Fruit fly (Drosophila melanogaster) whole organism, wandering third instar larva: Measurements from ENCODE around the gene Pka-C3.

Experiments used
- Abd-B ChIP-seq: fragments of >200 bp; optimal IDR thresholded peaks from 2 replicates; lab custom pipeline; 2017; ENCODE audit warnings: missing biosample characterization, missing genetic modification characterization
- CG32264 ChIP-seq: fragments of 200-800 bp; sonication (Bioruptor generic); optimal IDR thresholded peaks from 2 replicates; lab custom pipeline; 2016; ENCODE audit warnings: missing biosample characterization, missing genetic modification characterization
- HLH106 ChIP-seq: fragments of 200-800 bp; optimal IDR thresholded peaks from 3 replicates; lab custom pipeline; 2019; ENCODE audit warnings: missing biosample characterization, mild to moderate bottlenecking, missing genetic modification characterization, moderate library complexity
- Jra ChIP-seq: sonication (Bioruptor generic); optimal IDR thresholded peaks from 2 replicates; lab custom pipeline; 2016; ENCODE audit warnings: missing biosample characterization, missing genetic modification characterization
- Mio ChIP-seq: sonication (Bioruptor generic); optimal IDR thresholded peaks from 2 replicates; lab custom pipeline; 2016; ENCODE audit warnings: missing biosample characterization, missing genetic modification characterization
- Myc ChIP-seq: fragments of >200 bp; optimal IDR thresholded peaks from 2 replicates; lab custom pipeline; 2017
- br ChIP-seq: fragments of 200-800 bp; sonication (Bioruptor generic); optimal IDR thresholded peaks from 2 replicates; lab custom pipeline; 2016; ENCODE audit warnings: missing biosample characterization, missing genetic modification characterization
- dl ChIP-seq, 2 experiments: fragments of 175-275, 200-275 bp in 1 of 2; fragments of 200-275 bp in 1 of 2; sonication (Bioruptor generic); optimal IDR thresholded peaks; lab custom pipeline; 2018; ENCODE audit warnings: mild to moderate bottlenecking in 2 of 2, missing biosample characterization in 2 of 2, missing genetic modification characterization in 2 of 2, moderate library complexity in 2 of 2; ENCODE audit not compliant: partially characterized antibody in 2 of 2, insufficient read depth in 1 of 2
- ey ChIP-seq: fragments of 200-800 bp; sonication (Bioruptor generic); optimal IDR thresholded peaks from 2 replicates; lab custom pipeline; 2016; ENCODE audit warnings: missing biosample characterization, missing genetic modification characterization
- foxo ChIP-seq, 2 experiments: fragments of 200-800 bp; sonication (Bioruptor generic); optimal IDR thresholded peaks; 2 replicates in 1 of 2; 3 replicates in 1 of 2; lab custom pipeline; 2016 to 2017; ENCODE audit warnings: missing biosample characterization in 2 of 2, missing genetic modification characterization in 2 of 2
- h ChIP-seq: fragments of 200-800 bp; sonication (Bioruptor generic); optimal IDR thresholded peaks from 3 replicates; lab custom pipeline; 2016; ENCODE audit warnings: missing biosample characterization, mild to moderate bottlenecking, missing genetic modification characterization
- pan ChIP-seq: fragments of >200 bp; optimal IDR thresholded peaks from 2 replicates; lab custom pipeline; 2017
- psq ChIP-seq: fragments of 200-800 bp; sonication (Bioruptor generic); optimal IDR thresholded peaks from 3 replicates; lab custom pipeline; 2017; ENCODE audit warnings: missing biosample characterization, mild to moderate bottlenecking, missing genetic modification characterization, moderate library complexity
- woc ChIP-seq: sonication (Bioruptor generic); optimal IDR thresholded peaks from 2 replicates; lab custom pipeline; 2016; ENCODE audit warnings: missing biosample characterization, mild to moderate bottlenecking, missing genetic modification characterization

- no peak for TF ChIP-seq Abd-B
- TF ChIP-seq Mio = no peak
- no peak for TF ChIP-seq Myc (lab: Kevin White, UChicago)
- no peak for TF ChIP-seq h (GFP tag; lab: Kevin White, UChicago)
- TF ChIP-seq ey = no peak
- TF ChIP-seq psq (GFP tag; lab: Kevin White, UChicago) = no peak
- TF ChIP-seq foxo (GFP tag; optimal IDR thresholded peaks at IDR 0.05; lab: Kevin White, UChicago) = no peak
- no peak for TF ChIP-seq pan (lab: Kevin White, UChicago)
- no peak for TF ChIP-seq CG32264 (GFP tag; lab: Kevin White, UChicago)
- TF ChIP-seq woc (GFP tag; lab: Kevin White, UChicago) = no peak
- TF ChIP-seq br = no peak
- TF ChIP-seq dl (GFP tag; optimal IDR thresholded peaks at IDR 0.05; lab: Kevin White, UChicago; ENCODE audit: insufficient read depth in 1 of 2, partially characterized antibody in 2 of 2) = no peak
- no peak for TF ChIP-seq HLH106 (tag; lab: Kevin White, UChicago)
- no peak for TF ChIP-seq Jra (GFP tag; lab: Kevin White, UChicago)
These were observed 25.3 kb upstream of the Pka-C3 start, which contains the start of gene CG17027 for dm6 chr3L:15979912-15980311.
